Worm (Caenorhabditis elegans) whole organism, late embryonic: ENCODE measurements around the gene C01B10.11.

Source experiments
- C08G9.2 ChIP-seq: sonication (generic microtip); optimal IDR thresholded peaks from 2 replicates; lab custom pipeline; 2016; ENCODE audit warnings: mild to moderate bottlenecking, missing genetic modification characterization, moderate library complexity, missing compliant biosample characterization
- C38D4.7 ChIP-seq: fragments of 200-800 bp; sonication (Bioruptor generic); optimal IDR thresholded peaks from 2 replicates; lab custom pipeline; 2018; ENCODE audit warnings: mild to moderate bottlenecking, missing genetic modification characterization, moderate library complexity, missing compliant biosample characterization
- F13H6.1 ChIP-seq: sonication (generic microtip); optimal IDR thresholded peaks from 2 replicates; lab custom pipeline; 2016; ENCODE audit warnings: missing genetic modification characterization, missing compliant biosample characterization
- K02D7.2 ChIP-seq: sonication (generic microtip); optimal IDR thresholded peaks from 2 replicates; lab custom pipeline; 2017; ENCODE audit warnings: mild to moderate bottlenecking, missing genetic modification characterization, missing compliant biosample characterization
- K09A11.1 ChIP-seq: sonication (generic microtip); optimal IDR thresholded peaks from 2 replicates; lab custom pipeline; 2017; ENCODE audit warnings: antibody characterized with exemption, mild to moderate bottlenecking, missing genetic modification characterization, missing compliant biosample characterization; ENCODE audit not compliant: insufficient read depth
- T23F11.4 ChIP-seq: fragments of 200-800 bp; sonication (Bioruptor generic); optimal IDR thresholded peaks from 2 replicates; lab custom pipeline; 2018; ENCODE audit warnings: mild to moderate bottlenecking, missing genetic modification characterization, missing compliant biosample characterization
- ama-1 ChIP-seq: fragments of 150-350 bp; optimal IDR thresholded peaks from 2 replicates; lab custom pipeline; 2014
- ceh-14 ChIP-seq: sonication (generic microtip); optimal IDR thresholded peaks from 2 replicates; lab custom pipeline; 2016; ENCODE audit warnings: missing genotype, missing genetic modification characterization, missing compliant biosample characterization
- ceh-19 ChIP-seq: fragments of 200-800 bp; sonication (Bioruptor generic); optimal IDR thresholded peaks from 2 replicates; lab custom pipeline; 2018; ENCODE audit warnings: mild to moderate bottlenecking, missing genetic modification characterization, missing compliant biosample characterization
- ceh-2 ChIP-seq: sonication (generic microtip); optimal IDR thresholded peaks from 2 replicates; lab custom pipeline; 2016; ENCODE audit warnings: missing genotype, missing genetic modification characterization, missing compliant biosample characterization
- ceh-22 ChIP-seq: sonication (generic microtip); optimal IDR thresholded peaks from 2 replicates; lab custom pipeline; 2017; ENCODE audit warnings: missing biosample characterization, missing genetic modification characterization
- ceh-24 ChIP-seq: sonication (generic microtip); optimal IDR thresholded peaks from 2 replicates; lab custom pipeline; 2016; ENCODE audit warnings: mild to moderate bottlenecking, missing genetic modification characterization, missing compliant biosample characterization
- ceh-30 ChIP-seq: fragments of 150-350 bp; optimal IDR thresholded peaks from 2 replicates; lab custom pipeline; 2014; ENCODE audit warnings: missing biosample characterization, missing genetic modification characterization
- ceh-31 ChIP-seq: sonication (generic microtip); optimal IDR thresholded peaks from 2 replicates; lab custom pipeline; 2016; ENCODE audit warnings: missing genetic modification characterization, missing compliant biosample characterization
- ceh-34 ChIP-seq: sonication (generic microtip); optimal IDR thresholded peaks from 2 replicates; lab custom pipeline; 2016; ENCODE audit warnings: mild to moderate bottlenecking, missing genetic modification characterization, missing compliant biosample characterization
- ceh-6 ChIP-seq: fragments of 200-800 bp; sonication (Bioruptor generic); optimal IDR thresholded peaks from 2 replicates; lab custom pipeline; 2018; ENCODE audit warnings: mild to moderate bottlenecking, missing genetic modification characterization, missing compliant biosample characterization
- ceh-9 ChIP-seq: sonication (generic microtip); optimal IDR thresholded peaks from 2 replicates; lab custom pipeline; 2016; ENCODE audit warnings: mild to moderate bottlenecking, missing genetic modification characterization, inconsistent platforms, missing compliant biosample characterization
- dve-1 ChIP-seq: sonication (generic microtip); optimal IDR thresholded peaks from 2 replicates; lab custom pipeline; 2017; ENCODE audit warnings: antibody characterized with exemption, mild to moderate bottlenecking, missing genetic modification characterization, missing compliant biosample characterization
- elt-2 ChIP-seq: sonication (generic microtip); optimal IDR thresholded peaks from 2 replicates; lab custom pipeline; 2016; ENCODE audit warnings: missing genetic modification reagents, missing genetic modification characterization, missing compliant biosample characterization
- ets-4 ChIP-seq: sonication (generic microtip); optimal IDR thresholded peaks from 2 replicates; lab custom pipeline; 2016; ENCODE audit warnings: missing genetic modification characterization, missing compliant biosample characterization
- eyg-1 ChIP-seq: sonication (generic microtip); optimal IDR thresholded peaks from 2 replicates; lab custom pipeline; 2016; ENCODE audit warnings: missing genotype, missing genetic modification characterization, missing compliant biosample characterization
- fkh-10 ChIP-seq: fragments of 150-350 bp; optimal IDR thresholded peaks from 2 replicates; lab custom pipeline; 2014; ENCODE audit warnings: missing biosample characterization, missing genetic modification reagents, missing genetic modification characterization
- fkh-6 ChIP-seq: sonication (generic microtip); optimal IDR thresholded peaks from 2 replicates; lab custom pipeline; 2016; ENCODE audit warnings: missing genetic modification characterization, missing compliant biosample characterization
- gmeb-2 ChIP-seq: sonication (generic microtip); optimal IDR thresholded peaks from 2 replicates; lab custom pipeline; 2016; ENCODE audit warnings: missing genetic modification characterization, inconsistent platforms, missing compliant biosample characterization
- hlh-13 ChIP-seq: fragments of 200-800 bp; sonication (Bioruptor generic); optimal IDR thresholded peaks from 2 replicates; lab custom pipeline; 2018; ENCODE audit warnings: mild to moderate bottlenecking, missing genetic modification characterization, missing compliant biosample characterization
- hlh-15 ChIP-seq: sonication (generic microtip); optimal IDR thresholded peaks from 2 replicates; lab custom pipeline; 2016; ENCODE audit warnings: missing genetic modification characterization, missing compliant biosample characterization
- lim-6 ChIP-seq: sonication (generic microtip); optimal IDR thresholded peaks from 2 replicates; lab custom pipeline; 2016; ENCODE audit warnings: missing genetic modification characterization, missing compliant biosample characterization
- lin-11 ChIP-seq: fragments of 200-800 bp; sonication (Bioruptor generic); optimal IDR thresholded peaks from 2 replicates; lab custom pipeline; 2018; ENCODE audit warnings: mild to moderate bottlenecking, missing genetic modification characterization, missing compliant biosample characterization
- madf-2 ChIP-seq: sonication (generic microtip); optimal IDR thresholded peaks from 2 replicates; lab custom pipeline; 2017; ENCODE audit warnings: missing genetic modification characterization, missing compliant biosample characterization
- nfya-1 ChIP-seq: sonication (generic microtip); optimal IDR thresholded peaks from 2 replicates; lab custom pipeline; 2017; ENCODE audit warnings: missing genetic modification characterization, mild to moderate bottlenecking, missing compliant biosample characterization, antibody characterized with exemption, moderate library complexity
- nhr-11 ChIP-seq: fragments of 150-350 bp; optimal IDR thresholded peaks from 2 replicates; lab custom pipeline; 2014; ENCODE audit warnings: missing biosample characterization, missing genetic modification characterization
- nhr-232 ChIP-seq: sonication (generic microtip); optimal IDR thresholded peaks from 2 replicates; lab custom pipeline; 2016; ENCODE audit warnings: missing genetic modification characterization, missing compliant biosample characterization
- odd-2 ChIP-seq: sonication (generic microtip); optimal IDR thresholded peaks from 2 replicates; lab custom pipeline; 2017; ENCODE audit warnings: antibody characterized with exemption, mild to moderate bottlenecking, missing genetic modification characterization, missing compliant biosample characterization
- pag-3 ChIP-seq: sonication (generic microtip); optimal IDR thresholded peaks from 2 replicates; lab custom pipeline; 2016; ENCODE audit warnings: missing compliant biosample characterization, missing genetic modification characterization, borderline replicate concordance
- pha-4 ChIP-seq: fragments of 150-350 bp; optimal IDR thresholded peaks from 2 replicates; lab custom pipeline; 2018; ENCODE audit warnings: missing biosample characterization, missing genetic modification reagents, missing genetic modification characterization
- pqm-1 ChIP-seq: sonication (generic microtip); optimal IDR thresholded peaks from 2 replicates; lab custom pipeline; 2016; ENCODE audit warnings: missing genetic modification characterization, missing compliant biosample characterization
- pros-1 ChIP-seq: fragments of 150-350 bp; optimal IDR thresholded peaks from 2 replicates; lab custom pipeline; 2014; ENCODE audit warnings: missing biosample characterization, missing genetic modification reagents, missing genetic modification characterization
- ref-2 ChIP-seq: sonication (generic microtip); optimal IDR thresholded peaks from 2 replicates; lab custom pipeline; 2016; ENCODE audit warnings: missing genetic modification characterization, missing compliant biosample characterization
- rnt-1 ChIP-seq: sonication (generic microtip); optimal IDR thresholded peaks from 2 replicates; lab custom pipeline; 2016; ENCODE audit warnings: missing genetic modification characterization, missing compliant biosample characterization
- sdc-2 ChIP-seq: sonication (generic microtip); optimal IDR thresholded peaks from 2 replicates; lab custom pipeline; 2016; ENCODE audit warnings: missing genotype, missing genetic modification characterization, missing compliant biosample characterization
- sox-2 ChIP-seq: fragments of 200-800 bp; sonication (Bioruptor generic); IDR thresholded peaks from 2 replicates; pipeline ENCODE4 v1.3.6; 2022; ENCODE audit warnings: missing genetic modification reagents, missing genetic modification characterization, missing compliant biosample characterization
- sox-4 ChIP-seq: sonication (generic microtip); optimal IDR thresholded peaks from 2 replicates; lab custom pipeline; 2017; ENCODE audit warnings: mild to moderate bottlenecking, missing genetic modification characterization, inconsistent platforms, missing compliant biosample characterization
- syd-9 ChIP-seq: sonication (generic microtip); optimal IDR thresholded peaks from 2 replicates; lab custom pipeline; 2016; ENCODE audit warnings: mild to moderate bottlenecking, missing genetic modification characterization, moderate library complexity, missing compliant biosample characterization
- tbx-2 ChIP-seq: sonication (generic microtip); optimal IDR thresholded peaks from 2 replicates; lab custom pipeline; 2016; ENCODE audit warnings: missing genetic modification characterization, missing compliant biosample characterization
- tbx-7 ChIP-seq: sonication (generic microtip); optimal IDR thresholded peaks from 2 replicates; lab custom pipeline; 2016; ENCODE audit warnings: missing genotype, missing genetic modification characterization, missing compliant biosample characterization
- ttx-3 ChIP-seq: sonication (generic microtip); optimal IDR thresholded peaks from 2 replicates; lab custom pipeline; 2016; ENCODE audit warnings: missing genetic modification reagents, missing genetic modification characterization, missing compliant biosample characterization
- unc-3 ChIP-seq, 2 experiments: fragments of 200-800 bp in 1 of 2; sonication (Bioruptor generic) in 1 of 2; sonication (generic microtip) in 1 of 2; conservative IDR thresholded peaks in 1 of 2; optimal IDR thresholded peaks in 1 of 2; 2 replicates each; pipeline versions ENCODE4 v1.3.6 to Lab custom; 2016 to 2022; ENCODE audit warnings: missing compliant biosample characterization in 2 of 2, missing genetic modification characterization in 2 of 2, missing genetic modification reagents in 1 of 2
- unc-42 ChIP-seq: sonication (generic microtip); optimal IDR thresholded peaks from 2 replicates; lab custom pipeline; 2016; ENCODE audit warnings: missing genotype, missing genetic modification characterization, missing compliant biosample characterization
- unc-55 ChIP-seq: sonication (generic microtip); optimal IDR thresholded peaks from 2 replicates; lab custom pipeline; 2017; ENCODE audit warnings: missing biosample characterization, missing genetic modification reagents, missing genetic modification characterization
- unc-86 ChIP-seq: sonication (generic microtip); optimal IDR thresholded peaks from 2 replicates; lab custom pipeline; 2016; ENCODE audit warnings: missing genetic modification characterization, missing compliant biosample characterization
- ztf-16 ChIP-seq: sonication (generic microtip); optimal IDR thresholded peaks from 2 replicates; lab custom pipeline; 2017; ENCODE audit warnings: missing genetic modification characterization, missing compliant biosample characterization

Gene C01B10.11

DNA sequence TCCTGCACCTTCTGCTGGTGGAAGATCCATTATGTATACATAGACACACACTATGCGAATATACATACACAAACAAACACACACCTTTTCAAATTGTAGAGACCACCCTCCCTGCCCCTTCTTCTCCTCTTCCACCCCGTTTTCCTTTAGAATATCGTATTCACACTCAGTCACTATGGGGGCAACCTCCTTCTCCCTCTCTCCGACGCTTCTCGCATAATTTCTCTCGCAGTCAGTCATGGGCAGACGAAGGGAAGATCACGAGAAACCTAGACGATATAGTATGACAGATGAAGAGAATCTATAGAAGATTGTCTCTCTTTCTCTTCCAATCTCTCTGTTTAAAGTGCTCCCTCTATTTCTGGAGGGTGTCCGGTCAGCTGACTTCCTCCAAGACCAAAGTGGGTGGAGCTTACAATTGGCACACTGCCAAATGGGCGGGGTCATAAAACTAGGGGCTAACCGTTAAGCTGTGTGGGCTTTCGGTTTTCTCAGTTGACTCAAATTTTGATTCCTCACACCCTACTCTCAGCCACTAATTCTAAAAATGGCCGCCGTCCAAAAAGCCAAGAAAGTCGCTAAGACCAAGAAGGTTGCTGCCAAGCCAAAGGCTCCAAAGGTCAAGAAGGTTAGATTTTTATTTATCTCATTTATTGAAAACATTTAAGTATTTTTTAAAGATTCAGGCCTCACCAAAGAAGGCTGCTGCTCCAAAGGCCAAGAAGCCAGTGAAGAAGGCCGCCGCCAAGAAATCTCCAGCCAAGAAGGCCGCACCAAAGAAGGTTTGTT, 11.7 kb upstream of the C01B10.11 start, which contains the start of gene hil-7:
hil-7 (plus strand) TSS at position 446 of the 789 bp plus-strand sequence.
- TF ChIP-seq ets-4 (tag; lab: Kevin White, UChicago) = peak; percentile 53
- no peak for TF ChIP-seq pha-4
- peak; percentile 94 for TF ChIP-seq ama-1
- peak; percentile 0 for TF ChIP-seq elt-2
- peak; percentile 82 for TF ChIP-seq unc-42 (tag; lab: Kevin White, UChicago)
- no peak for TF ChIP-seq ceh-14 (tag; lab: Kevin White, UChicago)
- no peak for TF ChIP-seq T23F11.4
- no peak for TF ChIP-seq unc-3 (GFP tag; conservative IDR thresholded peaks at IDR 0.05; lab: Robert Waterston, UW)
- no peak for TF ChIP-seq unc-3 (tag; optimal IDR thresholded peaks at IDR 0.05; lab: Kevin White, UChicago)
- peak; percentile 42 for TF ChIP-seq lim-6 (tag; lab: Kevin White, UChicago)
- peak; percentile 87 for TF ChIP-seq tbx-2
- peak; percentile 96 for TF ChIP-seq ceh-34 (tag; lab: Kevin White, UChicago)
- TF ChIP-seq tbx-7 (tag; lab: Kevin White, UChicago) = no peak
- peak; percentile 27 for TF ChIP-seq fkh-10
- peak; percentile 66 for TF ChIP-seq ceh-30 (tag; lab: Kevin White, UChicago)
- TF ChIP-seq unc-55 (GFP tag; lab: Kevin White, UChicago) = peak; percentile 97
- peak; percentile 34 for TF ChIP-seq ztf-16
- TF ChIP-seq ceh-19 (GFP tag; lab: Kevin White, UChicago) = peak; percentile 86
- TF ChIP-seq hlh-13 (GFP tag; lab: Kevin White, UChicago) = no peak
- TF ChIP-seq K02D7.2 (tag; lab: Kevin White, UChicago) = no peak
- TF ChIP-seq pros-1 (tag; lab: Kevin White, UChicago) = peak; percentile 98
- peak; percentile 81 for TF ChIP-seq eyg-1 (tag; lab: Kevin White, UChicago)
- peak; percentile 72 for TF ChIP-seq rnt-1
- TF ChIP-seq gmeb-2 (tag; lab: Kevin White, UChicago) = no peak
- no peak for TF ChIP-seq sox-4 (tag; lab: Kevin White, UChicago)
- TF ChIP-seq lin-11 = no peak
- TF ChIP-seq ceh-2 (tag; lab: Kevin White, UChicago) = peak; percentile 63
- no peak for TF ChIP-seq ttx-3
- peak; percentile 94 for TF ChIP-seq nfya-1 (tag; lab: Kevin White, UChicago)
- TF ChIP-seq ceh-9 = no peak
- peak; percentile 82 for TF ChIP-seq ceh-22
- peak; percentile 56 for TF ChIP-seq madf-2 (tag; lab: Kevin White, UChicago)
- peak; percentile 59 for TF ChIP-seq syd-9
- TF ChIP-seq C08G9.2 = no peak
- no peak for TF ChIP-seq odd-2
- peak; percentile 61 for TF ChIP-seq ref-2 (tag; lab: Kevin White, UChicago)
- peak; percentile 11 for TF ChIP-seq nhr-232
- TF ChIP-seq K09A11.1 (tag; lab: Kevin White, UChicago) = peak; percentile 19
- TF ChIP-seq hlh-15 = no peak
- TF ChIP-seq nhr-11 (tag; lab: Kevin White, UChicago) = no peak
- TF ChIP-seq sdc-2 = peak; percentile 78
- peak; percentile 51 for TF ChIP-seq dve-1 (tag; lab: Kevin White, UChicago)
- TF ChIP-seq pqm-1 (tag; lab: Kevin White, UChicago) = no peak
- TF ChIP-seq C38D4.7 (GFP tag; lab: Kevin White, UChicago) = no peak
- no peak for TF ChIP-seq pag-3 (tag; lab: Kevin White, UChicago)
- TF ChIP-seq fkh-6 = peak; percentile 17
- peak; percentile 58 for TF ChIP-seq ceh-6 (GFP tag; lab: Kevin White, UChicago)
- no peak for TF ChIP-seq ceh-24
- peak; percentile 47 for TF ChIP-seq unc-86 (tag; lab: Kevin White, UChicago)
- TF ChIP-seq sox-2 (GFP tag; lab: Robert Waterston, UW) = peak; percentile 46; the same call in 1 of the 2 replicates
- TF ChIP-seq ceh-31 (tag; lab: Kevin White, UChicago) = peak; percentile 96
- peak; percentile 28 for TF ChIP-seq F13H6.1
